Worm (Caenorhabditis elegans) whole organism, young adult: ENCODE measurements around the gene K06H7.1.

Experiments
- B0261.1 ChIP-seq: sonication (generic microtip); optimal IDR thresholded peaks from 2 replicates; lab custom pipeline; 2016; ENCODE audit warnings: mild to moderate bottlenecking, missing genetic modification characterization, moderate library complexity, missing compliant biosample characterization
- B0336.3 ChIP-seq: fragments of 200-800 bp; sonication (Bioruptor generic); IDR thresholded peaks from 2 replicates; pipeline ENCODE4 v1.3.6; 2022; ENCODE audit warnings: missing genetic modification characterization, missing compliant biosample characterization
- C06A6.2 ChIP-seq: fragments of 200-800 bp; sonication (Bioruptor generic); conservative IDR thresholded peaks from 2 replicates; pipeline ENCODE4 v1.3.6; 2022; ENCODE audit warnings: missing genetic modification characterization, missing compliant biosample characterization
- C17E4.6 ChIP-seq: fragments of 200-800 bp; sonication (Bioruptor generic); IDR thresholded peaks from 2 replicates; pipeline ENCODE4 v1.3.6; 2022; ENCODE audit warnings: missing genetic modification reagents, missing genetic modification characterization, missing compliant biosample characterization
- F23B12.7 ChIP-seq: sonication (generic microtip); optimal IDR thresholded peaks from 2 replicates; lab custom pipeline; 2017; ENCODE audit warnings: missing genetic modification characterization, mild to moderate bottlenecking, missing compliant biosample characterization, antibody characterized with exemption, moderate library complexity; ENCODE audit not compliant: insufficient read depth
- F39B2.1 ChIP-seq: fragments of 200-800 bp; sonication (Bioruptor generic); IDR thresholded peaks from 2 replicates; pipeline ENCODE4 v1.3.6; 2022; ENCODE audit warnings: missing genetic modification reagents, missing genetic modification characterization, missing compliant biosample characterization
- F52B5.7 ChIP-seq: sonication (generic microtip); optimal IDR thresholded peaks from 2 replicates; lab custom pipeline; 2016; ENCODE audit warnings: mild to moderate bottlenecking, missing genetic modification characterization, missing compliant biosample characterization
- F57C9.4 ChIP-seq: sonication (generic microtip); optimal IDR thresholded peaks from 2 replicates; lab custom pipeline; 2017; ENCODE audit warnings: mild to moderate bottlenecking, missing genetic modification characterization, missing compliant biosample characterization
- K12H6.12 ChIP-seq: fragments of 200-800 bp; sonication (Bioruptor generic); optimal IDR thresholded peaks from 2 replicates; lab custom pipeline; 2018; ENCODE audit warnings: mild to moderate bottlenecking, missing genetic modification characterization, missing compliant biosample characterization
- T07F8.4 ChIP-seq: sonication (generic microtip); optimal IDR thresholded peaks from 2 replicates; lab custom pipeline; 2016; ENCODE audit warnings: mild to moderate bottlenecking, missing genetic modification characterization, moderate library complexity, missing compliant biosample characterization
- T26A5.8 ChIP-seq: sonication (generic microtip); optimal IDR thresholded peaks from 2 replicates; lab custom pipeline; 2016; ENCODE audit warnings: missing genetic modification characterization, missing compliant biosample characterization
- Y67H2A.10 ChIP-seq: fragments of 200-800 bp; sonication (Bioruptor generic); conservative IDR thresholded peaks from 2 replicates; pipeline ENCODE4 v1.3.6; 2022; ENCODE audit warnings: missing genetic modification reagents, missing genetic modification characterization, missing compliant biosample characterization
- Y95B8A.8 ChIP-seq: fragments of 200-800 bp; sonication (Bioruptor generic); IDR thresholded peaks from 2 replicates; pipeline ENCODE4 v1.3.6; 2022; ENCODE audit warnings: missing genetic modification reagents, missing genetic modification characterization, missing compliant biosample characterization
- ZK185.1 ChIP-seq: sonication (generic microtip); optimal IDR thresholded peaks from 2 replicates; lab custom pipeline; 2016; ENCODE audit warnings: mild to moderate bottlenecking, missing genetic modification characterization, missing compliant biosample characterization; ENCODE audit not compliant: poor library complexity, severe bottlenecking
- aptf-2 ChIP-seq: fragments of 200-800 bp; sonication (Bioruptor generic); conservative IDR thresholded peaks from 2 replicates; pipeline ENCODE4 v1.3.6; 2022; ENCODE audit warnings: missing genetic modification reagents, missing genetic modification characterization, missing compliant biosample characterization
- aptf-3 ChIP-seq: fragments of 200-800 bp; sonication (Bioruptor generic); IDR thresholded peaks from 2 replicates; pipeline ENCODE4 v1.3.6; 2022; ENCODE audit warnings: missing genetic modification characterization, missing compliant biosample characterization
- attf-6 ChIP-seq: fragments of 200-800 bp; sonication (Bioruptor generic); IDR thresholded peaks from 2 replicates; pipeline ENCODE4 v1.3.6; 2022; ENCODE audit warnings: missing genetic modification reagents, missing genetic modification characterization, missing compliant biosample characterization
- bed-1 ChIP-seq: fragments of 200-800 bp; sonication (Bioruptor generic); IDR thresholded peaks from 2 replicates; pipeline ENCODE4 v1.3.6; 2022; ENCODE audit warnings: missing genetic modification reagents, missing genetic modification characterization, missing compliant biosample characterization
- bed-2 ChIP-seq: fragments of 200-800 bp; sonication (Bioruptor generic); IDR thresholded peaks from 2 replicates; pipeline ENCODE4 v1.3.6; 2022; ENCODE audit warnings: missing genetic modification reagents, missing genetic modification characterization, missing compliant biosample characterization
- ccch-3 ChIP-seq: fragments of 200-800 bp; sonication (Bioruptor generic); optimal IDR thresholded peaks from 2 replicates; lab custom pipeline; 2018; ENCODE audit warnings: mild to moderate bottlenecking, missing genetic modification characterization, missing compliant biosample characterization
- ceh-79 ChIP-seq: sonication (generic microtip); optimal IDR thresholded peaks from 2 replicates; lab custom pipeline; 2017; ENCODE audit warnings: mild to moderate bottlenecking, missing genetic modification characterization, missing compliant biosample characterization
- chd-7 ChIP-seq: sonication (generic microtip); optimal IDR thresholded peaks from 2 replicates; lab custom pipeline; 2016; ENCODE audit warnings: mild to moderate bottlenecking, missing genetic modification characterization, moderate library complexity, missing compliant biosample characterization
- egl-18 ChIP-seq: fragments of 200-800 bp; sonication (Bioruptor generic); IDR thresholded peaks from 2 replicates; pipeline ENCODE4 v1.3.6; 2022; ENCODE audit warnings: missing genetic modification reagents, missing genetic modification characterization, missing compliant biosample characterization
- egrh-3 ChIP-seq: fragments of 200-800 bp; sonication (Bioruptor generic); IDR thresholded peaks from 2 replicates; pipeline ENCODE4 v1.3.6; 2022; ENCODE audit warnings: missing genetic modification reagents, missing genetic modification characterization, missing compliant biosample characterization
- gei-17 ChIP-seq: fragments of 200-800 bp; sonication (Bioruptor generic); optimal IDR thresholded peaks from 2 replicates; lab custom pipeline; 2018; ENCODE audit warnings: mild to moderate bottlenecking, missing genetic modification characterization, missing compliant biosample characterization
- lag-1 ChIP-seq: fragments of 200-800 bp; sonication (Bioruptor generic); IDR thresholded peaks from 2 replicates; pipeline ENCODE4 v1.3.6; 2022; ENCODE audit warnings: missing genetic modification reagents, missing genetic modification characterization, missing compliant biosample characterization
- let-526 ChIP-seq: fragments of 200-800 bp; sonication (Bioruptor generic); IDR thresholded peaks from 2 replicates; pipeline ENCODE4 v1.3.6; 2022; ENCODE audit warnings: missing genetic modification reagents, missing genetic modification characterization, missing compliant biosample characterization
- lin-35 ChIP-seq, 3 experiments: fragments of 150-350 bp in 2 of 3; sonication (generic microtip) in 1 of 3; optimal IDR thresholded peaks; 2 replicates each; lab custom pipeline; 2014 to 2018; ENCODE audit warnings: missing biosample characterization in 3 of 3, missing genetic modification characterization in 3 of 3, missing genetic modification reagents in 3 of 3
- lin-54 ChIP-seq: fragments of 200-800 bp; sonication (Bioruptor generic); optimal IDR thresholded peaks from 2 replicates; lab custom pipeline; 2018; ENCODE audit warnings: mild to moderate bottlenecking, missing genetic modification characterization, missing compliant biosample characterization
- lir-1 ChIP-seq: fragments of 200-800 bp; sonication (Bioruptor generic); conservative IDR thresholded peaks from 2 replicates; pipeline ENCODE4 v1.3.6; 2022; ENCODE audit warnings: missing genetic modification reagents, missing genetic modification characterization, missing compliant biosample characterization
- madf-10 ChIP-seq: sonication (generic microtip); optimal IDR thresholded peaks from 2 replicates; lab custom pipeline; 2016; ENCODE audit warnings: mild to moderate bottlenecking, missing genetic modification characterization, missing compliant biosample characterization
- madf-8 ChIP-seq: fragments of 200-800 bp; sonication (Bioruptor generic); conservative IDR thresholded peaks from 2 replicates; pipeline ENCODE4 v1.3.6; 2022; ENCODE audit warnings: missing genetic modification reagents, missing genetic modification characterization, missing compliant biosample characterization
- mcd-1 ChIP-seq: fragments of 200-800 bp; sonication (Bioruptor generic); IDR thresholded peaks from 2 replicates; pipeline ENCODE4 v1.3.6; 2022; ENCODE audit warnings: missing genetic modification reagents, missing genetic modification characterization, missing compliant biosample characterization
- mel-28 ChIP-seq: sonication (generic microtip); optimal IDR thresholded peaks from 2 replicates; lab custom pipeline; 2016; ENCODE audit warnings: borderline replicate concordance, mild to moderate bottlenecking, missing genetic modification characterization, missing compliant biosample characterization
- nfya-2 ChIP-seq: fragments of 200-800 bp; sonication (Bioruptor generic); IDR thresholded peaks from 2 replicates; pipeline ENCODE4 v1.3.6; 2022; ENCODE audit warnings: missing genetic modification reagents, missing genetic modification characterization, missing compliant biosample characterization
- nhr-120 ChIP-seq: fragments of 200-800 bp; sonication (Bioruptor generic); IDR thresholded peaks from 2 replicates; pipeline ENCODE4 v1.3.6; 2022; ENCODE audit warnings: missing genetic modification characterization, missing compliant biosample characterization
- nhr-179 ChIP-seq: sonication (generic microtip); optimal IDR thresholded peaks from 2 replicates; lab custom pipeline; 2016; ENCODE audit warnings: mild to moderate bottlenecking, missing genetic modification characterization, missing compliant biosample characterization
- nhr-80 ChIP-seq: sonication (generic microtip); optimal IDR thresholded peaks from 2 replicates; lab custom pipeline; 2016; ENCODE audit warnings: missing genetic modification characterization, missing compliant biosample characterization
- rpc-1 ChIP-seq, 2 experiments: fragments of 150-350 bp in 1 of 2; sonication (generic microtip) in 1 of 2; optimal IDR thresholded peaks; 2 replicates each; lab custom pipeline; 2014 to 2018; ENCODE audit warnings: missing biosample characterization in 1 of 2, missing genetic modification characterization in 1 of 2, missing genetic modification reagents in 1 of 2, missing genotype in 1 of 2
- sdz-38 ChIP-seq: sonication (generic microtip); optimal IDR thresholded peaks from 2 replicates; lab custom pipeline; 2016; ENCODE audit warnings: missing genotype, missing genetic modification characterization, missing compliant biosample characterization
- snpc-4 ChIP-seq, 5 experiments: fragments of 150-350 bp in 1 of 5; sonication (generic microtip) in 4 of 5; optimal IDR thresholded peaks; 2 replicates each; lab custom pipeline; 2014 to 2018; ENCODE audit warnings: missing genetic modification characterization in 5 of 5, missing biosample characterization in 3 of 5, antibody characterized with exemption in 2 of 5, mild to moderate bottlenecking in 2 of 5, missing compliant biosample characterization in 2 of 5, missing genotype in 2 of 5, moderate library complexity in 2 of 5, missing genetic modification reagents in 1 of 5
- somi-1 ChIP-seq: fragments of 200-800 bp; sonication (Bioruptor generic); optimal IDR thresholded peaks from 2 replicates; lab custom pipeline; 2018; ENCODE audit warnings: mild to moderate bottlenecking, missing genetic modification characterization, missing compliant biosample characterization
- tbp1 ChIP-seq: fragments of 200-800 bp; sonication (Bioruptor generic); optimal IDR thresholded peaks from 2 replicates; lab custom pipeline; 2018; ENCODE audit warnings: mild to moderate bottlenecking, missing genetic modification characterization, missing compliant biosample characterization
- tbx-9 ChIP-seq: sonication (generic microtip); optimal IDR thresholded peaks from 2 replicates; lab custom pipeline; 2016; ENCODE audit warnings: borderline replicate concordance, missing genetic modification characterization, inconsistent platforms, missing compliant biosample characterization
- xnd-1 ChIP-seq: sonication (generic microtip); optimal IDR thresholded peaks from 2 replicates; lab custom pipeline; 2016; ENCODE audit warnings: missing genotype, missing genetic modification reagents, missing genetic modification characterization, missing compliant biosample characterization
- ztf-18 ChIP-seq: sonication (generic microtip); optimal IDR thresholded peaks from 2 replicates; lab custom pipeline; 2016; ENCODE audit warnings: missing genotype, mild to moderate bottlenecking, missing genetic modification characterization, missing compliant biosample characterization
- ztf-22 ChIP-seq: fragments of 200-800 bp; sonication (Bioruptor generic); optimal IDR thresholded peaks from 2 replicates; lab custom pipeline; 2018; ENCODE audit warnings: mild to moderate bottlenecking, missing genetic modification characterization, moderate library complexity, missing compliant biosample characterization
- ztf-28 ChIP-seq: fragments of 200-800 bp; sonication (Bioruptor generic); IDR thresholded peaks from 2 replicates; pipeline ENCODE4 v1.3.6; 2022; ENCODE audit warnings: missing genetic modification reagents, missing genetic modification characterization, missing compliant biosample characterization
- ztf-6 ChIP-seq: fragments of 200-800 bp; sonication (Bioruptor generic); IDR thresholded peaks from 2 replicates; pipeline ENCODE4 v1.3.6; 2022; ENCODE audit warnings: missing genetic modification reagents, missing genetic modification characterization, missing compliant biosample characterization

K06H7.1 gene

DNA sequence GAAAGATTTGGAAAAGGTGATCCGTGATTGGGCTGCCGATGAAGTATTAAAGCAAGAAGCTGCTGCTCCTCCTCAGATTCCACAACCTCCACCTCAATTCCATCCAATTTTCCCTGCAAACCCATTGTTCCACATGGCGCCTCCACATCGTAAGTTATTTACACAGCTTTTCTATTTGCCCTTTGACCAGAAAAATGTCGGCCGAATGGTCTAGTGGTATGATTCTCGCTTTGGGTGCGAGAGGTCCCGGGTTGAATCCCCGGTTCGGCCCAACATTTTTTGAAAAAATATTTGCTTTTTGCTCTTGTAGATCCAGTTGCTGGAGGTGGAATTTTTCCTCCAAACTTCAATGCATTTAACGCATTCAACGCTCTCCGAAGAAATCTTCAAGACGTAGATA, 29.9 kb upstream of the K06H7.1 start:
- no peak for TF ChIP-seq lir-1 (GFP tag; lab: Robert Waterston, UW)
- no peak for TF ChIP-seq ztf-6 (GFP tag; lab: Robert Waterston, UW)
- TF ChIP-seq nfya-2 (GFP tag; lab: Robert Waterston, UW) = no peak
- TF ChIP-seq aptf-3 (GFP tag; lab: Robert Waterston, UW) = no peak
- no peak for TF ChIP-seq madf-8 (GFP tag; lab: Robert Waterston, UW)
- peak; percentile 58 for TF ChIP-seq F23B12.7
- no peak for TF ChIP-seq chd-7 (tag; lab: Kevin White, UChicago)
- TF ChIP-seq lin-54 (GFP tag; lab: Kevin White, UChicago) = no peak
- no peak for TF ChIP-seq nhr-120 (GFP tag; lab: Robert Waterston, UW)
- TF ChIP-seq ZK185.1 (tag; lab: Kevin White, UChicago) = no peak
- no peak for TF ChIP-seq bed-1 (GFP tag; lab: Robert Waterston, UW)
- no peak for TF ChIP-seq T26A5.8 (tag; lab: Kevin White, UChicago)
- no peak for TF ChIP-seq ceh-79 (tag; lab: Kevin White, UChicago)
- TF ChIP-seq egrh-3 (GFP tag; lab: Robert Waterston, UW) = no peak
- TF ChIP-seq K12H6.12 (tag; lab: Kevin White, UChicago) = no peak
- TF ChIP-seq nhr-179 (tag; lab: Kevin White, UChicago) = no peak
- TF ChIP-seq T07F8.4 (tag; lab: Kevin White, UChicago) = no peak
- TF ChIP-seq gei-17 = no peak
- TF ChIP-seq F57C9.4 (tag; lab: Kevin White, UChicago) = no peak
- no peak for TF ChIP-seq ztf-28 (GFP tag; lab: Robert Waterston, UW)
- no peak for TF ChIP-seq lag-1
- no peak for TF ChIP-seq somi-1 (GFP tag; lab: Kevin White, UChicago)
- TF ChIP-seq C17E4.6 (GFP tag; lab: Robert Waterston, UW) = no peak
- no peak for TF ChIP-seq aptf-2 (GFP tag; lab: Robert Waterston, UW)
- peak; percentile 72 for TF ChIP-seq B0261.1 (tag; lab: Kevin White, UChicago)
- no peak for TF ChIP-seq mel-28 (tag; lab: Kevin White, UChicago)
- no peak for TF ChIP-seq Y95B8A.8 (GFP tag; lab: Robert Waterston, UW)
- TF ChIP-seq attf-6 = no peak
- TF ChIP-seq nhr-80 = no peak
- TF ChIP-seq bed-2 = no peak
- TF ChIP-seq egl-18 (GFP tag; lab: Robert Waterston, UW) = no peak
- TF ChIP-seq Y67H2A.10 (GFP tag; lab: Robert Waterston, UW) = no peak
- TF ChIP-seq sdz-38 = no peak
- TF ChIP-seq mcd-1 (GFP tag; lab: Robert Waterston, UW) = no peak
- no peak for TF ChIP-seq B0336.3 (GFP tag; lab: Robert Waterston, UW)
- TF ChIP-seq tbp1 (GFP tag; lab: Kevin White, UChicago) = peak; percentile 92
- TF ChIP-seq xnd-1 (tag; lab: Kevin White, UChicago) = no peak
- no peak for TF ChIP-seq madf-10 (tag; lab: Kevin White, UChicago)
- peak; percentile 56 for TF ChIP-seq snpc-4 (GFP tag; optimal IDR thresholded peaks at IDR 0.05; lab: Kevin White, UChicago)
- peak in 3 of 4 experiments; percentile 86 to 88 (median 87) for TF ChIP-seq snpc-4 (tag; optimal IDR thresholded peaks at IDR 0.05; lab: Kevin White, UChicago)
- no peak for TF ChIP-seq ztf-18 (tag; lab: Kevin White, UChicago)
- TF ChIP-seq tbx-9 (tag; lab: Kevin White, UChicago) = no peak
- no peak for TF ChIP-seq C06A6.2 (GFP tag; lab: Robert Waterston, UW)
- no peak for TF ChIP-seq lin-35 (GFP tag; optimal IDR thresholded peaks at IDR 0.05; lab: Kevin White, UChicago)
- no peak for TF ChIP-seq let-526
- TF ChIP-seq ccch-3 (GFP tag; lab: Kevin White, UChicago) = no peak
- TF ChIP-seq F52B5.7 (tag; lab: Kevin White, UChicago) = no peak
- peak; percentile 66 for TF ChIP-seq rpc-1 (optimal IDR thresholded peaks at IDR 0.05; lab: Kevin White, UChicago)
- peak; percentile 74 for TF ChIP-seq rpc-1 (tag; optimal IDR thresholded peaks at IDR 0.05; lab: Kevin White, UChicago)
- TF ChIP-seq F39B2.1 (GFP tag; lab: Robert Waterston, UW) = no peak
- no peak for TF ChIP-seq ztf-22 (GFP tag; lab: Kevin White, UChicago)
